Fruit fly (Drosophila melanogaster) whole organism, prepupa: ENCODE measurements around the gene CG2129.

Source experiments
- CG16779 ChIP-seq: fragments of 200-800 bp; sonication (Bioruptor generic); optimal IDR thresholded peaks from 3 replicates; lab custom pipeline; 2017; ENCODE audit warnings: missing biosample characterization, mild to moderate bottlenecking, missing genetic modification characterization
- CG32006 ChIP-seq: fragments of 200-800 bp; sonication (Bioruptor generic); optimal IDR thresholded peaks from 3 replicates; lab custom pipeline; 2017; ENCODE audit warnings: missing biosample characterization, mild to moderate bottlenecking, missing genetic modification characterization
- CG6163 ChIP-seq: fragments of 200-800 bp; sonication (Bioruptor generic); IDR thresholded peaks from 3 replicates; pipeline ENCODE4 v1.3.6; 2022; ENCODE audit warnings: missing biosample characterization, missing genetic modification characterization
- CG8632 ChIP-seq: fragments of 200-800 bp; sonication (Bioruptor generic); optimal IDR thresholded peaks from 3 replicates; lab custom pipeline; 2016; ENCODE audit warnings: missing biosample characterization, missing genetic modification characterization
- Sox14 ChIP-seq: fragments of 200-800 bp; sonication (Bioruptor generic); optimal IDR thresholded peaks from 3 replicates; lab custom pipeline; 2016; ENCODE audit warnings: missing biosample characterization, missing genetic modification characterization
- Sox15 ChIP-seq: fragments of 200-800 bp; sonication (Bioruptor generic); optimal IDR thresholded peaks from 3 replicates; lab custom pipeline; 2016; ENCODE audit warnings: missing biosample characterization, missing genetic modification characterization
- esn ChIP-seq: fragments of 200-800 bp; sonication (Bioruptor generic); optimal IDR thresholded peaks from 2 replicates; lab custom pipeline; 2016; ENCODE audit warnings: missing biosample characterization, mild to moderate bottlenecking, missing genetic modification characterization, moderate library complexity
- fkh ChIP-seq: fragments of 200-800 bp; sonication (Bioruptor generic); optimal IDR thresholded peaks from 3 replicates; lab custom pipeline; 2017; ENCODE audit warnings: missing biosample characterization, mild to moderate bottlenecking, missing genetic modification characterization, moderate library complexity
- lz ChIP-seq: fragments of 200-800 bp; sonication (Bioruptor generic); optimal IDR thresholded peaks from 3 replicates; lab custom pipeline; 2016; ENCODE audit warnings: missing biosample characterization, missing genetic modification characterization

DNA sequence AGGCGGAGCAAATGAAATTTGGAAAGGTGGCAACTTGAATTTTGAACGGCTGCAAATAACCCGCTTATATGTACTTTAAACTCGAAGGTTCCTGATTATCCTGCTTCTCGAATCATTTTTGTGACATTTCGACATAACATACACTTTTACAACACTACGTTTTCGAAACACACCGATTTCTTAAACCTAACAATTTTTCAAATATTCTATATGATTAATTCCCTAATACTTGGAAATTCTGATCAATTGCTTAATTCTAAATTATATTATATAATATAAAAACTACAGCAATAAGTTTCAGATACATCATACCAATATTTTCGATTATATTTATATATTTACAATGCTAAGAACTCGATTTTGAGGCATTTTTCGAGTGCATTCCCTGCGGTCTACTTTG, 17.1 kb downstream of the CG2129 start, which contains the start of gene CG10761:
- TF ChIP-seq CG16779 (tag; lab: Kevin White, UChicago) (no peak), esn (GFP tag; lab: Kevin White, UChicago) (no peak), CG32006 (GFP tag; lab: Kevin White, UChicago) (no peak), Sox15 (GFP tag; lab: Kevin White, UChicago) (no peak), Sox14 (GFP tag; lab: Kevin White, UChicago) (no peak), CG6163 (GFP tag; lab: Robert Waterston, UW) (no peak), fkh (GFP tag; lab: Kevin White, UChicago) (no peak), lz (no peak), CG8632 (GFP tag; lab: Kevin White, UChicago) (no peak)
